Worm (Caenorhabditis elegans): ENCODE data around the gene zip-9.

zip-9 gene

DNA sequence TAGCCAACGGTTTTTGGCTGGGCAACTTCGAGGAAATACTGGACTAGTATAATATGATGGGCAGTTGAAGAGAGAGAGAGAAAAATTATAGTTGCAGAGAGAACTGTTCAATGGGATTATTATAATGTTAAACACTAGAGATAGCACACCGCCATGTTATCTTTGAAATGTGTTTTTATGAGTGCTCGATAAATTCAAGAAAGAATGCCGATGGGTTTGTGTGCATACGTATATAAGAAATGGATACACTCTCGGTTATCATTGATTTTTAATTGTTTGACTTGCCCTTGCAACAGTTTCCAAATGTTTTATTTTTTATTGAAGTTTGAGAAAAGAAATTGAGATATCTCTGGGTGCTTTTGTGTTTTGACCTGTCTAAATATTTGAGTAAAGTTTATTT lies 5.6 kb upstream of the zip-9 start, which contains the start of gene F17C11.12:
F17C11.12 (minus strand) TSS at position 240 of the 400 bp plus-strand sequence.
- TF ChIP-seq nhr-80 (tag; optimal IDR thresholded peaks at IDR 0.05) (peak; percentile 66), lir-1 (GFP tag; conservative IDR thresholded peaks at IDR 0.05) (no peak)

DNA sequence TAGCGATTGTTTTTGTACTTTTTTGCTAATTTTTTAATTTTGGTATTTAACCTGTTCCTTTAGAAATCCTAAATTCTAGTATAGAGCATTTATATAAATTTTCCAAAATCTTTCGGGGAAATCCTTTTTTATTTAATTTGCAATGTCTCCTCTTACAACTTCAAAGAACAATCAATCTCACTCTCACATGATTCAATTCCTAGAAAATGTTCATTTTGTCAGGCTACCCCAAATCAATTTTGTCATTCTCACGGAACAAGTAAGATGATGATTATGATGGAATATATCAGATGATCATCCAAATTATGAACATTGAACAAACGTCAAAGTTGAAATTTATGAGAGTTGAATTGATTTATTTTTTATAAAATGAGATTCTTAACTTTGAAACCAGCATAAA lies 5.0 kb upstream of the zip-9 start:
- TF ChIP-seq lin-35 (GFP tag; optimal IDR thresholded peaks at IDR 0.05), result peak in 1 of 3 experiments; percentile 52
- no peak for TF ChIP-seq pbrm-1 (GFP tag; IDR thresholded peaks at IDR 0.05)
- TF ChIP-seq tbp1 (GFP tag; optimal IDR thresholded peaks at IDR 0.05), result peak; percentile 2
- TF ChIP-seq rec-8 (tag; optimal IDR thresholded peaks at IDR 0.05), result no peak
- peak; percentile 37 for TF ChIP-seq ama-1 (optimal IDR thresholded peaks at IDR 0.05)
- peak in 1 of 2 experiments; percentile 10 for TF ChIP-seq ama-1 (GFP tag; optimal IDR thresholded peaks at IDR 0.05)
- peak; percentile 4 for TF ChIP-seq nhr-90 (tag; optimal IDR thresholded peaks at IDR 0.05)
- TF ChIP-seq mel-28 (tag; optimal IDR thresholded peaks at IDR 0.05; ENCODE audit: borderline replicate concordance), result no peak
- TF ChIP-seq nfyb-1 (GFP tag; IDR thresholded peaks at IDR 0.05), result peak; percentile 80
- TF ChIP-seq mcd-1 (GFP tag; IDR thresholded peaks at IDR 0.05), result 0 out of 2 replicates have a peak, but pooled peaks have one; percentile 21
- peak; percentile 54; the same call in 1 of the 2 replicates for TF ChIP-seq cebp-1 (GFP tag; IDR thresholded peaks at IDR 0.05)
- peak; percentile 51 for TF ChIP-seq cebp-1 (tag; optimal IDR thresholded peaks at IDR 0.05)
- peak; percentile 50 for TF ChIP-seq somi-1 (GFP tag; optimal IDR thresholded peaks at IDR 0.05)
- peak; percentile 33 for TF ChIP-seq C06A6.2 (GFP tag; conservative IDR thresholded peaks at IDR 0.05)
- peak; percentile 33 for TF ChIP-seq lin-40 (tag; optimal IDR thresholded peaks at IDR 0.05)
- TF ChIP-seq repo-1 (tag; optimal IDR thresholded peaks at IDR 0.05), result peak; percentile 21

DNA sequence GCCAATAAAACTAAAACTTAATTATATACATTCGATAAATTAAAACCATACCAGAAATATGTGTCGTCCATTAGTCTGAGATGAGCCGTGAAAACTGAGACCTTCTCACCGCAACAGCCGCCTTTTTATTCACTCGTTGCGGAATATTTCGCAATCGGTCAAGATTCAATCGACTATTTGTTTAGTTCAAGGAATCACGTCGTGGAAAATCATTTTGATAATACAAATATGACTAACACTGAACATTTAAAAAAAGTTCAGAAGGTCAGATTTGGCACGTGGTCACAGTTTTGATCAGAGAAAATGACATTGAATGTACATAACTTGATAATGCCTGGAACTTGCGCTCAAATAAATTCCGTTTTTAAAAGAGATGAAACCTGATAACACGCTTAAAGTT lies 3.5 kb upstream of the zip-9 start, which contains the start of gene F17C11.11:
F17C11.11 (minus strand) TSS at position 79 of the 400 bp plus-strand sequence.
- TF ChIP-seq cebp-1 (GFP tag; IDR thresholded peaks at IDR 0.05) (peak; percentile 95), cebp-1 (tag; optimal IDR thresholded peaks at IDR 0.05) (peak; percentile 99), attf-6 (GFP tag; IDR thresholded peaks at IDR 0.05) (no peak), lag-1 (GFP tag; IDR thresholded peaks at IDR 0.05) (no peak), B0336.3 (GFP tag; IDR thresholded peaks at IDR 0.05) (0 out of 2 replicates have a peak, but pooled peaks have one; percentile 19), nfya-2 (GFP tag; IDR thresholded peaks at IDR 0.05) (no peak), ZK185.1 (tag; optimal IDR thresholded peaks at IDR 0.05; ENCODE audit: poor library complexity, severe bottlenecking) (peak; percentile 22), zfh-2 (GFP tag; conservative IDR thresholded peaks at IDR 0.05) (no peak), hlh-12 (tag; optimal IDR thresholded peaks at IDR 0.05) (no peak), chd-7 (tag; optimal IDR thresholded peaks at IDR 0.05) (peak; percentile 20), nhr-80 (tag; optimal IDR thresholded peaks at IDR 0.05) (peak; percentile 80)

- no peak for TF ChIP-seq ztf-25 (GFP tag; IDR thresholded peaks at IDR 0.05)
- TF ChIP-seq T07F8.4 (tag; optimal IDR thresholded peaks at IDR 0.05), result no peak
- no peak for TF ChIP-seq attf-5 (GFP tag; optimal IDR thresholded peaks at IDR 0.05)
- TF ChIP-seq unc-62 (GFP tag; optimal IDR thresholded peaks at IDR 0.05), result no peak
- TF ChIP-seq egl-18 (GFP tag; IDR thresholded peaks at IDR 0.05), result no peak
- TF ChIP-seq ztf-28 (GFP tag; IDR thresholded peaks at IDR 0.05), result no peak
- TF ChIP-seq fkh-3 (tag; optimal IDR thresholded peaks at IDR 0.05), result no peak
- no peak for TF ChIP-seq rpc-1 (optimal IDR thresholded peaks at IDR 0.05)
- no peak for TF ChIP-seq rpc-1 (tag; optimal IDR thresholded peaks at IDR 0.05)
- no peak for TF ChIP-seq ZK185.1 (tag; optimal IDR thresholded peaks at IDR 0.05; ENCODE audit: poor library complexity, severe bottlenecking)
Measured at ce11 chrV:10939990-10940570, 2.2 kb upstream of the zip-9 start.

All from whole organism, young adult.